Fruit fly (Drosophila melanogaster): ENCODE measurements around the gene CG11085.

The CG11085 gene

dm6 chrX:12600802-12601793 is 15.0 kb upstream of the CG11085 start:
- TF ChIP-seq Dif (GFP tag; optimal IDR thresholded peaks at IDR 0.05; ENCODE audit: partially characterized antibody) = no peak
- no peak for TF ChIP-seq CrebA (GFP tag; optimal IDR thresholded peaks at IDR 0.05; ENCODE audit: borderline replicate concordance)
- TF ChIP-seq lola (GFP tag; optimal IDR thresholded peaks at IDR 0.05) = no peak
- no peak for TF ChIP-seq foxo (GFP tag; optimal IDR thresholded peaks at IDR 0.05)
- TF ChIP-seq woc (GFP tag; optimal IDR thresholded peaks at IDR 0.05) = no peak
- TF ChIP-seq N (GFP tag; optimal IDR thresholded peaks at IDR 0.05) = no peak
- no peak for TF ChIP-seq Dfd (GFP tag; optimal IDR thresholded peaks at IDR 0.05)
- TF ChIP-seq sv (GFP tag; optimal IDR thresholded peaks at IDR 0.05) = no peak
- no peak for TF ChIP-seq Myc (optimal IDR thresholded peaks at IDR 0.05)
- no peak for TF ChIP-seq Hr78 (GFP tag; optimal IDR thresholded peaks at IDR 0.05)
- TF ChIP-seq psq (GFP tag; optimal IDR thresholded peaks at IDR 0.05) = no peak
- TF ChIP-seq rgr (GFP tag; optimal IDR thresholded peaks at IDR 0.05) = no peak
- TF ChIP-seq HLH106 (tag; optimal IDR thresholded peaks at IDR 0.05) = no peak
- no peak for TF ChIP-seq dmrt93B (GFP tag; optimal IDR thresholded peaks at IDR 0.05)
- no peak for TF ChIP-seq ey (GFP tag; optimal IDR thresholded peaks at IDR 0.05)
- no peak for TF ChIP-seq h (GFP tag; optimal IDR thresholded peaks at IDR 0.05)
- no peak for TF ChIP-seq GATAd (GFP tag; optimal IDR thresholded peaks at IDR 0.05)
- TF ChIP-seq CG32264 (GFP tag; optimal IDR thresholded peaks at IDR 0.05) = no peak
- TF ChIP-seq dsf (GFP tag; optimal IDR thresholded peaks at IDR 0.05; ENCODE audit: borderline replicate concordance) = no peak

- TF ChIP-seq ey (GFP tag; optimal IDR thresholded peaks at IDR 0.05) (peak; percentile 14), Myc (optimal IDR thresholded peaks at IDR 0.05) (peak; percentile 99), Jra (GFP tag; optimal IDR thresholded peaks at IDR 0.05) (peak; percentile 55), brk (GFP tag; optimal IDR thresholded peaks at IDR 0.05) (no peak), Mio (GFP tag; optimal IDR thresholded peaks at IDR 0.05) (no peak), lola (GFP tag; optimal IDR thresholded peaks at IDR 0.05) (no peak), psq (GFP tag; optimal IDR thresholded peaks at IDR 0.05) (peak; percentile 30), CG9705 (GFP tag; optimal IDR thresholded peaks at IDR 0.05) (peak; percentile 31), GATAd (GFP tag; optimal IDR thresholded peaks at IDR 0.05) (no peak), h (GFP tag; optimal IDR thresholded peaks at IDR 0.05) (no peak), CG32264 (GFP tag; optimal IDR thresholded peaks at IDR 0.05) (no peak), sv (GFP tag; optimal IDR thresholded peaks at IDR 0.05) (no peak)
Measured at dm6 chrX:12611536-12612458, 4.3 kb upstream of the CG11085 start, which contains the start of the genes CG1463 and Fpgs1. CG1463 (minus strand) TSS chrX:12611667. Fpgs1 (plus strand) TSS chrX:12611867.

DNA sequence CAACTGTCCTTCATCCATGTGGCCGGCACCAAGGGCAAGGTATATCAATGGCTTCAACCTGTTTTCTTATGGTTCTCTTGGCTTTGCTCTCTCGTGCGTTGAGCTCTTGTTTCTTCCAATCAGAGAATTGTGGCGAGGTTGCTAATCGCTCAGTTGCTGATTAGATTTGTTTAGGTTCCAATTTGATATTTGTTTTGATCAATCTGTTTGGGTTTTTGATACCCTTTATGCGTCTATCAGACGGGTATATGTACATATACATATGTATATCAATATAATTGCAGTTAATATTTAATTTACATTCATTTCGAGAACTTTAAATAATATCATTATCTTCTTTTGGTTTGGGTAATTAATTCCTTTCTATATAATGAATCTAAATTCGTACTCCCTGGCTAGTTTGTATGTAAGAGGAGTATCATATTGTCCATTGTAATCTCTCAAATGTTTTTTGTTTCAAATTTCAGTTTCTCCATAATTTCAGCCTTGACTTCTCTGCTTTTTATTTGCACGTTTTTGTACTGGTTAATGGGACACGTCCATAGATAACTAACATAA is 2.8 kb upstream of the CG11085 start:
- TF ChIP-seq Dfd (GFP tag; optimal IDR thresholded peaks at IDR 0.05) (no peak), CG9705 (GFP tag; optimal IDR thresholded peaks at IDR 0.05) (no peak), dmrt93B (GFP tag; optimal IDR thresholded peaks at IDR 0.05) (no peak), Hr78 (GFP tag; optimal IDR thresholded peaks at IDR 0.05) (no peak), Hnf4 (GFP tag; optimal IDR thresholded peaks at IDR 0.05) (no peak), Abd-B (GFP tag; optimal IDR thresholded peaks at IDR 0.05) (no peak), CG32264 (GFP tag; optimal IDR thresholded peaks at IDR 0.05) (no peak), foxo (GFP tag; optimal IDR thresholded peaks at IDR 0.05) (no peak), ey (GFP tag; optimal IDR thresholded peaks at IDR 0.05) (no peak), rgr (GFP tag; optimal IDR thresholded peaks at IDR 0.05) (no peak), pan (optimal IDR thresholded peaks at IDR 0.05) (no peak), Hr83 (GFP tag; optimal IDR thresholded peaks at IDR 0.05; ENCODE audit: poor library complexity, severe bottlenecking) (no peak), OdsH (GFP tag; optimal IDR thresholded peaks at IDR 0.05) (no peak), CrebA (GFP tag; optimal IDR thresholded peaks at IDR 0.05; ENCODE audit: borderline replicate concordance) (no peak), HLH106 (tag; optimal IDR thresholded peaks at IDR 0.05) (no peak), Dif (GFP tag; optimal IDR thresholded peaks at IDR 0.05; ENCODE audit: partially characterized antibody) (no peak), sage (GFP tag; optimal IDR thresholded peaks at IDR 0.05) (no peak)

DNA sequence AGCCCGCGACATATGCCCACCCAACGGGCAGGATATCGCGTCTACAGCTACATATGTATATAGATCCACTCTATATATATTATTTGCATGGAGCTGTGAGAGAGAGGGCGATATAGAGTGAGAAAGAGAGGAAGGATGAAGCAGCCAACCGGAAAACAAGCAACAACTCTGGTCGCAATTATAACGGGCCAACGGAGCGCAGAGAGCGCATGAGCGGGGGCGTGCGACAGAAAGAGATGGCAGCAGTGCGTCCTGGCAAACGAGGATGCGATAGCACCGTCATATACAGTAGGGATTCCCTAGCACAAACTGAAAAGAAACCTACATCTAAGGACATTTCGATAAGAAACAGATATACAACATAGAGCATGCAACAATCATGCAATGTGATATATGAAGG is 5.5 kb downstream of the CG11085 start:
- TF ChIP-seq sv (GFP tag; optimal IDR thresholded peaks at IDR 0.05) (no peak), Hnf4 (GFP tag; optimal IDR thresholded peaks at IDR 0.05) (no peak), HLH106 (tag; optimal IDR thresholded peaks at IDR 0.05) (no peak)
